Fruit fly (Drosophila melanogaster): ENCODE measurements around the gene CG1409.

The CG1409 gene

DNA sequence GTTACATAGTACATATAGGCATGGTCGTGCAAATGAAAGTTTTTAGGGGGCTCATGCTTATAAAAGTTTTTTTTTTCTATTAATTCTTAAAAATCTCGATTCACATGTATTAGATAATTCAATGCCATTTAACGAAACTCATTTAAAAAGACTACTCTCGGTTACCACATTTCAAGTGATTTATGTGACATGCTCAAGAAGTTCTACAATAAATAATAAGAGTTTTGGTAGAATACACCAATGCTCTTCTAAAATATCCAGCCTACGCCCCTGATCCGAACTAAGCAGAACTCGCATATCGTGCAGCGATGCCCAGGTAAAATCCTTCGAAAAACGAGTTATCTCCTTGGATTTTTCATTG lies 34.5 kb downstream of the CG1409 start (continued):
- TF ChIP-seq chif (GFP tag; optimal IDR thresholded peaks at IDR 0.05) (peak in 1 of 2 experiments; percentile 25), CG18619 (GFP tag; optimal IDR thresholded peaks at IDR 0.05) (no peak), CG7357 (GFP tag; IDR thresholded peaks at IDR 0.05) (no peak), CG10565 (GFP tag; optimal IDR thresholded peaks at IDR 0.05) (no peak), Dbx (GFP tag; IDR thresholded peaks at IDR 0.05) (no peak), Gug (GFP tag; IDR thresholded peaks at IDR 0.05) (no peak), nmo (GFP tag; optimal IDR thresholded peaks at IDR 0.05) (peak; percentile 5), zen (tag; optimal IDR thresholded peaks at IDR 0.05) (peak; percentile 15), Deaf1 (tag; optimal IDR thresholded peaks at IDR 0.05) (no peak), tin (GFP tag; optimal IDR thresholded peaks at IDR 0.05) (no peak), D19A (tag; optimal IDR thresholded peaks at IDR 0.05) (peak; percentile 56), grau (tag; optimal IDR thresholded peaks at IDR 0.05) (no peak), lilli (GFP tag; optimal IDR thresholded peaks at IDR 0.05) (peak; percentile 12), gce (GFP tag; IDR thresholded peaks at IDR 0.05) (no peak), CG6854 (GFP tag; optimal IDR thresholded peaks at IDR 0.05) (no peak), exex (tag; optimal IDR thresholded peaks at IDR 0.05) (no peak), tup (GFP tag; optimal IDR thresholded peaks at IDR 0.05) (no peak), Dip3 (GFP tag; optimal IDR thresholded peaks at IDR 0.05) (no peak), Spps (tag; optimal IDR thresholded peaks at IDR 0.05) (no peak), Usf (GFP tag; optimal IDR thresholded peaks at IDR 0.05) (no peak), Med (GFP tag) (peak; percentile 37), CG2129 (GFP tag; IDR thresholded peaks at IDR 0.05; ENCODE audit: partially characterized antibody) (no peak), CG18476 (GFP tag; optimal IDR thresholded peaks at IDR 0.05) (no peak), cg (GFP tag; optimal IDR thresholded peaks at IDR 0.05) (no peak), CG2678 (tag; optimal IDR thresholded peaks at IDR 0.05) (peak; percentile 29), CG6765 (GFP tag; optimal IDR thresholded peaks at IDR 0.05) (no peak), CG1647 (GFP tag; optimal IDR thresholded peaks at IDR 0.05) (no peak), fd102C (GFP tag; optimal IDR thresholded peaks at IDR 0.05) (no peak), CG12744 (GFP tag; optimal IDR thresholded peaks at IDR 0.05) (no peak), CG10147 (GFP tag; optimal IDR thresholded peaks at IDR 0.05) (no peak), CG8359 (GFP tag; optimal IDR thresholded peaks at IDR 0.05; ENCODE audit: borderline replicate concordance) (no peak), HmgD (GFP tag; optimal IDR thresholded peaks at IDR 0.05) (no peak), her (GFP tag; optimal IDR thresholded peaks at IDR 0.05) (no peak), CG13287 (GFP tag; IDR thresholded peaks at IDR 0.05; ENCODE audit: partially characterized antibody) (no peak), CG15011 (GFP tag; optimal IDR thresholded peaks at IDR 0.05) (no peak), CG4707 (GFP tag; optimal IDR thresholded peaks at IDR 0.05) (no peak), bsh (GFP tag; optimal IDR thresholded peaks at IDR 0.05) (peak; percentile 15 to 23), GATAe (GFP tag; conservative IDR thresholded peaks at IDR 0.05) (no peak), Dfd (GFP tag; optimal IDR thresholded peaks at IDR 0.05) (no peak), MBD-R2 (GFP tag; IDR thresholded peaks at IDR 0.05) (no peak), CG7963 (GFP tag; IDR thresholded peaks at IDR 0.05; ENCODE audit: partially characterized antibody) (no peak), Hr51 (GFP tag; optimal IDR thresholded peaks at IDR 0.05) (no peak), CG10462 (GFP tag; optimal IDR thresholded peaks at IDR 0.05) (no peak), sisA (GFP tag; IDR thresholded peaks at IDR 0.05) (no peak), toy (GFP tag; IDR thresholded peaks at IDR 0.05) (no peak), fru (optimal IDR thresholded peaks at IDR 0.05) (no peak), CG12219 (GFP tag; optimal IDR thresholded peaks at IDR 0.05) (no peak), run (tag; optimal IDR thresholded peaks at IDR 0.05) (no peak), CG11696 (GFP tag; IDR thresholded peaks at IDR 0.05) (no peak), maf-S (GFP tag; optimal IDR thresholded peaks at IDR 0.05) (no peak), CG2712 (tag; optimal IDR thresholded peaks at IDR 0.05) (peak; percentile 4), CG7839 (tag; optimal IDR thresholded peaks at IDR 0.05) (peak; percentile 1)

All from whole organism, embryonic.